Fruit fly (Drosophila melanogaster) whole organism, pupa: ENCODE data around the gene ase.

Source experiments
- CG10348 ChIP-seq: fragments of 200-800 bp; sonication (Bioruptor generic); IDR thresholded peaks from 2 replicates; pipeline ENCODE4 v1.3.6; 2022; ENCODE audit warnings: missing biosample characterization, missing genetic modification characterization
- CG13204 ChIP-seq: fragments of 200-800 bp; sonication (Bioruptor generic); optimal IDR thresholded peaks from 2 replicates; lab custom pipeline; 2018; ENCODE audit warnings: missing biosample characterization, mild to moderate bottlenecking, missing genetic modification characterization, moderate library complexity
- CG14655 ChIP-seq: fragments of 200-800 bp; sonication (Bioruptor generic); optimal IDR thresholded peaks from 3 replicates; lab custom pipeline; 2017; ENCODE audit warnings: mild to moderate bottlenecking, missing biosample characterization, missing genetic modification reagents, missing genetic modification characterization
- CG15710 ChIP-seq: fragments of 200-800 bp; sonication (Bioruptor generic); optimal IDR thresholded peaks from 2 replicates; lab custom pipeline; 2018; ENCODE audit warnings: missing biosample characterization, mild to moderate bottlenecking, missing genetic modification characterization, moderate library complexity
- CG34367 ChIP-seq: fragments of 200-800 bp; sonication (Bioruptor generic); optimal IDR thresholded peaks from 2 replicates; lab custom pipeline; 2018; ENCODE audit warnings: missing biosample characterization, mild to moderate bottlenecking, missing genetic modification characterization
- CG8301 ChIP-seq: fragments of 200-800 bp; sonication (Bioruptor generic); optimal IDR thresholded peaks from 2 replicates; lab custom pipeline; 2018; ENCODE audit warnings: missing biosample characterization, mild to moderate bottlenecking, missing genetic modification characterization
- EcR ChIP-seq: fragments of 200-800 bp; sonication (Bioruptor generic); optimal IDR thresholded peaks from 3 replicates; lab custom pipeline; 2019; ENCODE audit warnings: missing biosample characterization, missing genetic modification characterization, mild to moderate bottlenecking, moderate library complexity, missing genetic modification reagents
- Pif1A ChIP-seq: fragments of 200-800 bp; sonication (Bioruptor generic); optimal IDR thresholded peaks from 3 replicates; lab custom pipeline; 2016; ENCODE audit warnings: missing biosample characterization, missing genetic modification characterization
- Pif1B ChIP-seq: fragments of 200-800 bp; sonication (Bioruptor generic); optimal IDR thresholded peaks from 3 replicates; lab custom pipeline; 2016; ENCODE audit warnings: missing biosample characterization, missing genetic modification characterization
- fd96Ca ChIP-seq: fragments of 200-800 bp; sonication (Bioruptor generic); IDR thresholded peaks from 3 replicates; pipeline ENCODE4 v1.3.6; 2022; ENCODE audit warnings: missing biosample characterization, missing genetic modification characterization

- TF ChIP-seq Pif1B (GFP tag; lab: Kevin White, UChicago): no peak
- no peak for TF ChIP-seq CG14655
- no peak for TF ChIP-seq CG10348 (GFP tag; lab: Robert Waterston, UW)
- no peak for TF ChIP-seq CG34367 (tag; lab: Kevin White, UChicago)
- no peak for TF ChIP-seq fd96Ca
- TF ChIP-seq CG8301 (tag; lab: Kevin White, UChicago): no peak
- TF ChIP-seq CG13204 (GFP tag; lab: Kevin White, UChicago): no peak
- no peak for TF ChIP-seq EcR (GFP tag; lab: Kevin White, UChicago)
- TF ChIP-seq Pif1A (GFP tag; lab: Kevin White, UChicago): no peak
- TF ChIP-seq CG15710 (tag; lab: Kevin White, UChicago): peak; percentile 2
Observed at dm6 chrX:476230-477143, 15.9 kb downstream of the ase start, which contains the start of the genes ebo and CG13373.
